Worm (Caenorhabditis elegans) whole organism, L2 larva: ENCODE measurements around the gene Y38H6C.25.

Source experiments
- blmp-1 ChIP-seq: sonication (generic microtip); optimal IDR thresholded peaks from 2 replicates; lab custom pipeline; 2017; ENCODE audit warnings: missing genetic modification characterization, mild to moderate bottlenecking, missing compliant biosample characterization, antibody characterized with exemption, moderate library complexity; ENCODE audit not compliant: insufficient read depth
- egl-27 ChIP-seq: sonication (generic microtip); optimal IDR thresholded peaks from 3 replicates; lab custom pipeline; 2017; ENCODE audit warnings: missing biosample characterization, missing genetic modification reagents, missing genetic modification characterization
- lin-39 ChIP-seq: fragments of 150-350 bp; optimal IDR thresholded peaks from 2 replicates; lab custom pipeline; 2014; ENCODE audit warnings: missing biosample characterization, missing genetic modification reagents, missing genetic modification characterization
- nhr-10 ChIP-seq: sonication (generic microtip); optimal IDR thresholded peaks from 2 replicates; lab custom pipeline; 2017; ENCODE audit warnings: missing biosample characterization, missing genetic modification characterization
- nhr-77 ChIP-seq: fragments of 150-350 bp; optimal IDR thresholded peaks from 2 replicates; lab custom pipeline; 2014; ENCODE audit warnings: missing biosample characterization, missing genetic modification characterization
- sma-3 ChIP-seq: sonication (generic microtip); optimal IDR thresholded peaks from 2 replicates; lab custom pipeline; 2016; ENCODE audit warnings: missing genetic modification reagents, missing genetic modification characterization, missing compliant biosample characterization
- zag-1 ChIP-seq: fragments of 150-350 bp; optimal IDR thresholded peaks from 2 replicates; lab custom pipeline; 2014; ENCODE audit warnings: missing biosample characterization, missing genetic modification characterization

DNA sequence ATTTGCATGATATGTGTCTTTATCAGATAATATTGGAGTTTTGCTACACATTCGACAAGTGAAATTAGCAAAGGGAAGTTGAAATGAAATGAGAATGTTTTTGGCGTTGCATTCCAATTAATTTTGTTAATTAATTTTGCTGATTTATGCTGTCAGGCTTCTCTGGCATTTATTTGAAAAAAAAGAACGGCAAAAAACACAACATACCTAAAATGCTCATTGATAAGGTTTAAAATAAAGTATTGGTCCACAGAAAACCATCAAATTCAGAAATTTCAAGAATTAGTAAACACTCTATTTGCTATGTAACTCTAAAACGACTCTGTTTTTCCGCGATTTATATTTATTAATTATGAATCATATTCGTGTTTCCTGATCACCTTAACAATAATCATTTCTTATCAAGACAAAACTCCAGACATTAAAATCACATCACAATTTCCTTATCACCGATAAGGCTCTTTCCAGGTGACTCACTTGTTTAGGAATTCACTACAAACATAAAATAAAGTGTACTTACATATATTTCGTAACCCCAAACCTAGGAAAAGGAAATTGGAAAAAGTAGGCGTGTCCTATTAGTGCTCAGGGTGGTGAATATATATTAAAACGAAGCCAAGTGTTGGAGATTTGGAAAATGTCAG is 6.9 kb downstream of the Y38H6C.25 start, which contains the start of the genes srh-166 and Y38H6C.24:
- TF ChIP-seq nhr-10 (no peak), sma-3 (no peak), zag-1 (tag; lab: Kevin White, UChicago) (no peak), lin-39 (tag; lab: Kevin White, UChicago) (no peak), nhr-77 (tag; lab: Kevin White, UChicago) (no peak), egl-27 (tag; lab: Kevin White, UChicago) (no peak), blmp-1 (tag; lab: Kevin White, UChicago) (no peak)
